Worm (Caenorhabditis elegans) whole organism, L2 larva: ENCODE results near the gene T04G9.7.

Source experiments
- C34F6.9 ChIP-seq: fragments of 150-350 bp; optimal IDR thresholded peaks from 2 replicates; lab custom pipeline; 2014; ENCODE audit warnings: missing biosample characterization, missing genetic modification characterization
- F13H6.1 ChIP-seq: sonication (generic microtip); optimal IDR thresholded peaks from 2 replicates; lab custom pipeline; 2016; ENCODE audit warnings: missing genetic modification characterization, missing compliant biosample characterization
- R02D3.7 ChIP-seq: fragments of 150-350 bp; optimal IDR thresholded peaks from 2 replicates; lab custom pipeline; 2014; ENCODE audit warnings: missing biosample characterization, missing genetic modification characterization
- Y55F3AM.14 ChIP-seq: fragments of 200-800 bp; sonication (Bioruptor generic); optimal IDR thresholded peaks from 2 replicates; lab custom pipeline; 2018; ENCODE audit warnings: mild to moderate bottlenecking, missing genetic modification characterization, missing compliant biosample characterization
- ZK546.5 ChIP-seq: sonication (generic microtip); optimal IDR thresholded peaks from 2 replicates; lab custom pipeline; 2017; ENCODE audit warnings: missing biosample characterization, missing genetic modification characterization
- alr-1 ChIP-seq: fragments of 150-350 bp; optimal IDR thresholded peaks from 2 replicates; lab custom pipeline; 2014; ENCODE audit warnings: missing biosample characterization, missing genetic modification characterization
- aly-2 ChIP-seq: fragments of 150-350 bp; optimal IDR thresholded peaks from 2 replicates; lab custom pipeline; 2014; ENCODE audit warnings: missing biosample characterization, missing genetic modification characterization
- ama-1 ChIP-seq: fragments of 150-350 bp; optimal IDR thresholded peaks from 2 replicates; lab custom pipeline; 2018; ENCODE audit warnings: inconsistent platforms
- blmp-1 ChIP-seq: sonication (generic microtip); optimal IDR thresholded peaks from 2 replicates; lab custom pipeline; 2017; ENCODE audit warnings: missing genetic modification characterization, mild to moderate bottlenecking, missing compliant biosample characterization, antibody characterized with exemption, moderate library complexity; ENCODE audit not compliant: insufficient read depth
- ceh-16 ChIP-seq: fragments of 150-350 bp; optimal IDR thresholded peaks from 2 replicates; lab custom pipeline; 2014; ENCODE audit warnings: missing biosample characterization, missing genetic modification characterization
- ceh-82 ChIP-seq: fragments of 150-350 bp; optimal IDR thresholded peaks from 2 replicates; lab custom pipeline; 2014; ENCODE audit warnings: missing biosample characterization, missing genetic modification characterization
- crh-2 ChIP-seq: sonication (generic microtip); optimal IDR thresholded peaks from 2 replicates; lab custom pipeline; 2017; ENCODE audit warnings: missing biosample characterization, missing genetic modification characterization
- dmd-4 ChIP-seq: sonication (generic microtip); optimal IDR thresholded peaks from 2 replicates; lab custom pipeline; 2017; ENCODE audit warnings: missing biosample characterization, missing genetic modification characterization
- elt-3 ChIP-seq: sonication (generic microtip); optimal IDR thresholded peaks from 2 replicates; lab custom pipeline; 2017; ENCODE audit warnings: missing biosample characterization, missing genetic modification characterization
- fos-1 ChIP-seq: fragments of 150-350 bp; optimal IDR thresholded peaks from 2 replicates; lab custom pipeline; 2014; ENCODE audit warnings: missing biosample characterization, missing genetic modification characterization
- gmeb-1 ChIP-seq: fragments of 150-350 bp; optimal IDR thresholded peaks from 2 replicates; lab custom pipeline; 2014; ENCODE audit warnings: missing biosample characterization, missing genetic modification characterization
- lin-11 ChIP-seq: fragments of 150-350 bp; sonication (generic microtip); optimal IDR thresholded peaks from 2 replicates; lab custom pipeline; 2014; ENCODE audit warnings: missing biosample characterization, missing genetic modification characterization, inconsistent platforms, mixed read lengths
- lin-13 ChIP-seq: fragments of 150-350 bp; optimal IDR thresholded peaks from 2 replicates; lab custom pipeline; 2014; ENCODE audit warnings: missing biosample characterization, missing genetic modification reagents, missing genetic modification characterization
- lsy-2 ChIP-seq, 2 experiments: fragments of 150-350 bp in 1 of 2; sonication (generic microtip) in 1 of 2; optimal IDR thresholded peaks; 2 replicates each; lab custom pipeline; 2014 to 2017; ENCODE audit warnings: missing biosample characterization in 2 of 2, missing genetic modification characterization in 2 of 2
- mab-5 ChIP-seq: fragments of 150-350 bp; optimal IDR thresholded peaks from 2 replicates; lab custom pipeline; 2014; ENCODE audit warnings: missing biosample characterization, missing genetic modification characterization
- mdl-1 ChIP-seq, 2 experiments: fragments of 150-350 bp in 1 of 2; sonication (generic microtip) in 1 of 2; optimal IDR thresholded peaks; 2 replicates each; lab custom pipeline; 2017; ENCODE audit warnings: missing biosample characterization in 2 of 2, missing genetic modification characterization in 2 of 2
- nhr-10 ChIP-seq: sonication (generic microtip); optimal IDR thresholded peaks from 2 replicates; lab custom pipeline; 2017; ENCODE audit warnings: missing biosample characterization, missing genetic modification characterization
- nhr-11 ChIP-seq: fragments of 150-350 bp; optimal IDR thresholded peaks from 2 replicates; lab custom pipeline; 2014; ENCODE audit warnings: missing biosample characterization, missing genetic modification characterization
- nhr-12 ChIP-seq: fragments of 150-350 bp; optimal IDR thresholded peaks from 2 replicates; lab custom pipeline; 2014; ENCODE audit warnings: missing biosample characterization, missing genetic modification characterization
- nhr-129 ChIP-seq: fragments of 150-350 bp; optimal IDR thresholded peaks from 2 replicates; lab custom pipeline; 2014; ENCODE audit warnings: missing biosample characterization, missing genetic modification characterization
- nhr-21 ChIP-seq: fragments of 150-350 bp; optimal IDR thresholded peaks from 2 replicates; lab custom pipeline; 2014; ENCODE audit warnings: missing biosample characterization, missing genetic modification characterization
- nhr-23 ChIP-seq: fragments of 150-350 bp; optimal IDR thresholded peaks from 2 replicates; lab custom pipeline; 2014; ENCODE audit warnings: missing biosample characterization, missing genetic modification reagents, missing genetic modification characterization
- nhr-237 ChIP-seq: fragments of 150-350 bp; optimal IDR thresholded peaks from 2 replicates; lab custom pipeline; 2014; ENCODE audit warnings: missing biosample characterization, missing genetic modification characterization
- nhr-25 ChIP-seq: fragments of 150-350 bp; sonication (generic microtip); optimal IDR thresholded peaks from 3 replicates; lab custom pipeline; 2014; ENCODE audit warnings: missing biosample characterization, missing genetic modification characterization
- nhr-6 ChIP-seq: fragments of 150-350 bp; optimal IDR thresholded peaks from 2 replicates; lab custom pipeline; 2014; ENCODE audit warnings: missing biosample characterization, missing genetic modification characterization
- nhr-77 ChIP-seq: fragments of 150-350 bp; optimal IDR thresholded peaks from 2 replicates; lab custom pipeline; 2014; ENCODE audit warnings: missing biosample characterization, missing genetic modification characterization
- peb-1 ChIP-seq: fragments of 150-350 bp; optimal IDR thresholded peaks from 2 replicates; lab custom pipeline; 2014; ENCODE audit warnings: missing biosample characterization, missing genetic modification characterization
- sem-4 ChIP-seq: fragments of 150-350 bp; optimal IDR thresholded peaks from 2 replicates; lab custom pipeline; 2014; ENCODE audit warnings: missing biosample characterization, missing genetic modification reagents, missing genetic modification characterization
- skn-1 ChIP-seq: sonication (generic microtip); optimal IDR thresholded peaks from 2 replicates; lab custom pipeline; 2017; ENCODE audit warnings: missing biosample characterization, missing genetic modification characterization
- sma-3 ChIP-seq: sonication (generic microtip); optimal IDR thresholded peaks from 2 replicates; lab custom pipeline; 2016; ENCODE audit warnings: missing genetic modification reagents, missing genetic modification characterization, missing compliant biosample characterization
- sma-9 ChIP-seq, 2 experiments: fragments of 150-350 bp in 1 of 2; sonication (generic microtip) in 1 of 2; optimal IDR thresholded peaks; 2 replicates each; lab custom pipeline; 2014 to 2016; ENCODE audit warnings: missing genetic modification characterization in 2 of 2, mild to moderate bottlenecking in 1 of 2, missing biosample characterization in 1 of 2, missing compliant biosample characterization in 1 of 2, missing genetic modification reagents in 1 of 2, moderate library complexity in 1 of 2
- snpc-4 ChIP-seq: fragments of 150-350 bp; optimal IDR thresholded peaks from 2 replicates; lab custom pipeline; 2014; ENCODE audit warnings: missing biosample characterization, missing genetic modification characterization
- unc-39 ChIP-seq: fragments of 150-350 bp; optimal IDR thresholded peaks from 2 replicates; lab custom pipeline; 2014; ENCODE audit warnings: missing biosample characterization, missing genetic modification characterization
- unc-55 ChIP-seq: fragments of 150-350 bp; sonication (generic microtip); optimal IDR thresholded peaks from 3 replicates; lab custom pipeline; 2014; ENCODE audit warnings: missing biosample characterization, missing genetic modification reagents, missing genetic modification characterization
- unc-62 ChIP-seq: fragments of 150-350 bp; optimal IDR thresholded peaks from 2 replicates; lab custom pipeline; 2014; ENCODE audit warnings: missing biosample characterization, missing genetic modification reagents, missing genetic modification characterization
- zag-1 ChIP-seq: fragments of 150-350 bp; optimal IDR thresholded peaks from 2 replicates; lab custom pipeline; 2014; ENCODE audit warnings: missing biosample characterization, missing genetic modification characterization
- ztf-1 ChIP-seq: fragments of 200-800 bp; sonication (Bioruptor generic); conservative IDR thresholded peaks from 2 replicates; pipeline ENCODE4 v1.3.6; 2022; ENCODE audit warnings: missing genetic modification characterization, missing compliant biosample characterization
- ztf-11 ChIP-seq: sonication (generic microtip); optimal IDR thresholded peaks from 2 replicates; lab custom pipeline; 2017; ENCODE audit warnings: missing biosample characterization, missing genetic modification characterization
- ztf-4 ChIP-seq: fragments of 150-350 bp; optimal IDR thresholded peaks from 2 replicates; lab custom pipeline; 2014; ENCODE audit warnings: missing biosample characterization, missing genetic modification characterization

Gene T04G9.7

ce11 chrX:770537-770936, at the start of gene T04G9.7:
T04G9.7 (plus strand) TSS chrX:770837.
- TF ChIP-seq nhr-25 (no peak), crh-2 (no peak), elt-3 (tag; lab: Kevin White, UChicago) (no peak), nhr-12 (no peak), ceh-82 (tag; lab: Kevin White, UChicago) (no peak), dmd-4 (tag; lab: Kevin White, UChicago) (no peak), blmp-1 (tag; lab: Kevin White, UChicago) (no peak), nhr-237 (tag; lab: Kevin White, UChicago) (no peak), mdl-1 (tag; optimal IDR thresholded peaks at IDR 0.05; lab: Kevin White, UChicago) (no peak), nhr-21 (tag; lab: Kevin White, UChicago) (no peak), Y55F3AM.14 (no peak)
- TF ChIP-seq, all 48 proteins: peak for 0

- TF ChIP-seq crh-2 = no peak
- no peak for TF ChIP-seq F13H6.1
- no peak for TF ChIP-seq snpc-4 (tag; lab: Kevin White, UChicago)
- no peak for TF ChIP-seq lsy-2 (tag; optimal IDR thresholded peaks at IDR 0.05; lab: Kevin White, UChicago)
- TF ChIP-seq nhr-6 = no peak
- TF ChIP-seq skn-1 (tag; lab: Kevin White, UChicago) = no peak
- no peak for TF ChIP-seq lin-11
Observed at ce11 chrX:725868-726267, 44.8 kb upstream of the T04G9.7 start, which contains the start of gene sli-1. sli-1 (minus strand) TSS chrX:725968.

- no peak for TF ChIP-seq skn-1 (tag; lab: Kevin White, UChicago)
- no peak for TF ChIP-seq lsy-2 (tag; optimal IDR thresholded peaks at IDR 0.05; lab: Kevin White, UChicago)
- peak; percentile 4 for TF ChIP-seq C34F6.9 (tag; lab: Kevin White, UChicago)
- peak; percentile 47 for TF ChIP-seq fos-1
- no peak for TF ChIP-seq blmp-1 (tag; lab: Kevin White, UChicago)
- no peak for TF ChIP-seq ztf-1 (GFP tag; lab: Robert Waterston, UW)
- no peak for TF ChIP-seq ama-1 (lab: Kevin White, UChicago)
- no peak for TF ChIP-seq sma-3 (GFP tag; lab: Kevin White, UChicago)
- TF ChIP-seq alr-1 = no peak
- no peak for TF ChIP-seq sma-9 (GFP tag; optimal IDR thresholded peaks at IDR 0.05; lab: Kevin White, UChicago)
- TF ChIP-seq sma-9 (tag; optimal IDR thresholded peaks at IDR 0.05; lab: Kevin White, UChicago) = no peak
- TF ChIP-seq nhr-129 (tag; lab: Kevin White, UChicago) = no peak
- peak; percentile 2 for TF ChIP-seq crh-2
- TF ChIP-seq ztf-4 (tag; lab: Kevin White, UChicago) = no peak
- no peak for TF ChIP-seq nhr-11 (tag; lab: Kevin White, UChicago)
- TF ChIP-seq ceh-82 (tag; lab: Kevin White, UChicago) = no peak
- no peak for TF ChIP-seq F13H6.1
- TF ChIP-seq unc-62 = no peak
- no peak for TF ChIP-seq ceh-16 (tag; lab: Kevin White, UChicago)
Observed at ce11 chrX:726295-726694, 44.3 kb upstream of the T04G9.7 start.

- TF ChIP-seq unc-39 (tag; lab: Kevin White, UChicago) (no peak), nhr-23 (tag; lab: Kevin White, UChicago) (no peak), skn-1 (tag; lab: Kevin White, UChicago) (no peak), ztf-11 (tag; lab: Kevin White, UChicago) (no peak), nhr-25 (peak; percentile 78), nhr-6 (peak; percentile 31), mdl-1 (tag; optimal IDR thresholded peaks at IDR 0.05; lab: Kevin White, UChicago) (peak; percentile 8 to 35), nhr-12 (no peak), aly-2 (tag; lab: Kevin White, UChicago) (no peak), sma-3 (GFP tag; lab: Kevin White, UChicago) (peak; percentile 76), unc-55 (GFP tag; lab: Kevin White, UChicago) (peak; percentile 33), snpc-4 (tag; lab: Kevin White, UChicago) (no peak), ceh-16 (tag; lab: Kevin White, UChicago) (peak; percentile 55), nhr-10 (no peak), nhr-129 (tag; lab: Kevin White, UChicago) (peak; percentile 67), elt-3 (tag; lab: Kevin White, UChicago) (no peak), lsy-2 (tag; optimal IDR thresholded peaks at IDR 0.05; lab: Kevin White, UChicago) (peak; percentile 41 to 62), ZK546.5 (tag; lab: Kevin White, UChicago) (no peak), ztf-4 (tag; lab: Kevin White, UChicago) (peak; percentile 19), ceh-82 (tag; lab: Kevin White, UChicago) (no peak), gmeb-1 (peak; percentile 56), R02D3.7 (no peak), F13H6.1 (peak; percentile 71), dmd-4 (tag; lab: Kevin White, UChicago) (no peak), zag-1 (tag; lab: Kevin White, UChicago) (no peak), unc-62 (no peak), sma-9 (GFP tag; optimal IDR thresholded peaks at IDR 0.05; lab: Kevin White, UChicago) (peak; percentile 57), sma-9 (tag; optimal IDR thresholded peaks at IDR 0.05; lab: Kevin White, UChicago) (no peak), C34F6.9 (tag; lab: Kevin White, UChicago) (peak; percentile 67), lin-13 (GFP tag; lab: Kevin White, UChicago) (peak; percentile 40), mab-5 (tag; lab: Kevin White, UChicago) (peak; percentile 17), blmp-1 (tag; lab: Kevin White, UChicago) (no peak), Y55F3AM.14 (no peak), sem-4 (tag; lab: Kevin White, UChicago) (peak; percentile 74), ztf-1 (GFP tag; lab: Robert Waterston, UW) (no peak), nhr-77 (tag; lab: Kevin White, UChicago) (no peak), peb-1 (tag; lab: Kevin White, UChicago) (no peak), crh-2 (peak; percentile 75)
Observed at ce11 chrX:727737-728136, 42.9 kb upstream of the T04G9.7 start.
